Worm (Caenorhabditis elegans): ENCODE results near the gene sel-12.
"Not testable (repeated sequence)": the region's sequence is repeated elsewhere in the genome, so short reads cannot be mapped to it uniquely, and the experiment has no call there.

The sel-12 gene

DNA sequence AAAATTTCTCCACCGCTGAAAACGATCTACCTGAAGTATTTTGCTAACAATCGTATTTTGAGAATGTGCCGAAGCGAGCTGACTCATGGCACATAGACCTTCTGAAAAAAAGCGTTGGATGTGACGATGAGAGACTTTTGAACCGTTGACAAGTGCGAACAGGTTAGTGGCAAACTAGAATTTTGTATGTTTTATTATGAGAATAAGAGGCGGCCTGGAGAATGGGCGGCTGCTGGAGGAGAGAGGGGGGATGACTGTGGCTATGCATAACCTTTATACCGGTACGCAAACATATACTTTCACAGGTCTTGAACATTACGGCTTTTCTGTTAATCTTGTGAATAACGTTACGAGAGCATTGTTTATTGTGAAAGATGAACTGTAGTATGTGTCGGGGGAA, 27.4 kb upstream of the sel-12 start, which contains the start of gene mam-1:
Gene mam-1 (minus strand): TSS at position 101 of the 400 bp plus-strand sequence.
- TF ChIP-seq F52B5.7 (tag; optimal IDR thresholded peaks at IDR 0.05) (no peak), nhr-120 (GFP tag; IDR thresholded peaks at IDR 0.05) (no peak), mcd-1 (GFP tag; IDR thresholded peaks at IDR 0.05) (no peak), madf-6 (GFP tag; IDR thresholded peaks at IDR 0.05) (no peak), tlf-1 (GFP tag; optimal IDR thresholded peaks at IDR 0.05) (no peak), dpff-1 (tag; optimal IDR thresholded peaks at IDR 0.05) (no peak), rec-8 (tag; optimal IDR thresholded peaks at IDR 0.05) (no peak), B0261.1 (tag; optimal IDR thresholded peaks at IDR 0.05) (no peak), chd-7 (tag; optimal IDR thresholded peaks at IDR 0.05) (no peak), athp-1 (tag; optimal IDR thresholded peaks at IDR 0.05) (no peak), nfyb-1 (GFP tag; IDR thresholded peaks at IDR 0.05) (no peak), ama-1 (optimal IDR thresholded peaks at IDR 0.05) (no peak), ama-1 (GFP tag; optimal IDR thresholded peaks at IDR 0.05) (no peak)

DNA sequence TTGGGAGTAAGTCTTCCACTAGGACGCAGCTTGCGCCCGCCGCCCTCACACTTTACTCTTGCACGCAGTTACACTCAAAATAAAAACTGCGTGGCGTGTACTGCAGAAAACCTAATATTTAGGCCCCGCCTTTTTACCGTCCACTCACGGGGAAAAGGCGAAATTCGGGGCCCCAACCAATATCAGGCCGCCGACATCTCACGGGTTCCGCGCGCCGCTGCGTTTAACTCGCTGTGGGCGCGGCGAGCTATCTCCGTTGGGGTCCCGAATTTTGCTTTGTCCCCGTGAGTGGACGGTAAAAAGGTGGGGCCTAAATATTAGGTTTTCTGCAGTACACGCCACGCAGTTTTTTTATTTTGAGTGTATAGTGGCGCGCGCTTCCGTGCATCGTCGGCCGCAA, 23.1 kb upstream of the sel-12 start:
- not testable (repeated sequence) for TF ChIP-seq snpc-4 (GFP tag; optimal IDR thresholded peaks at IDR 0.05)
- peak in 1 of 4 experiments; percentile 83 for TF ChIP-seq snpc-4 (tag; optimal IDR thresholded peaks at IDR 0.05)
- TF ChIP-seq F37B4.10 (GFP tag; IDR thresholded peaks at IDR 0.05): 0 out of 2 replicates have a peak, but pooled peaks have one; percentile 76

- TF ChIP-seq tbx-9 (tag; optimal IDR thresholded peaks at IDR 0.05; ENCODE audit: borderline replicate concordance) (no peak), lin-40 (tag; optimal IDR thresholded peaks at IDR 0.05) (no peak), attf-6 (GFP tag; IDR thresholded peaks at IDR 0.05) (no peak), egl-44 (GFP tag; IDR thresholded peaks at IDR 0.05) (no peak), atf-7 (tag; optimal IDR thresholded peaks at IDR 0.05) (no peak), D2030.7 (GFP tag; IDR thresholded peaks at IDR 0.05) (no peak)
Observed at ce11 chrX:897948-898347, 17.7 kb upstream of the sel-12 start, which contains the start of gene mab-7. Gene mab-7, minus strand, starts transcription at chrX:898048.

- no peak for TF ChIP-seq snpc-1.1 (tag; optimal IDR thresholded peaks at IDR 0.05; ENCODE audit: insufficient read depth)
Observed at ce11 chrX:902512-902911, 13.2 kb upstream of the sel-12 start, which contains the start of gene ZC13.10. Gene ZC13.10, minus strand, starts transcription at chrX:902612.

DNA sequence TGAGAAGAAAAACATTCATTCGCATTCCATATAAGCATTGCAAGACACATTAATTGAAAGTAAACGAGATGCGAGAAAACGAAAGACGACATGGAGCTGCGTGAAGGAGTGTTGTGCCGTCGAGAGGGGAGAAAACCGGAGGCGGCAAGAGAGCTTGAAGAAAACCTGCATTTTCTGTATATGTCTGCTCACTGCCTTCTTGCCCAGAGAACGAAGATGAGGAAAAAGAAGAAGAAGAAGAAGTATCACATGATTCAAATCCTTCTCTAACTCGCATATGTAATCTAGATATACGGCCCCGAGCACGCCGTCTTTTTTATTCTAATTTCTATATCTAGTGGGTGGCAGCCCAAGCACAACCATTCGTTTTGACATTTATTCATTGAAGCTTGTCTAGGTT, 5.3 kb upstream of the sel-12 start:
- TF ChIP-seq madf-10 (tag; optimal IDR thresholded peaks at IDR 0.05): no peak
- TF ChIP-seq F37B4.10 (GFP tag; IDR thresholded peaks at IDR 0.05): no peak
- no peak for TF ChIP-seq ets-4 (GFP tag; optimal IDR thresholded peaks at IDR 0.05)
- no peak for TF ChIP-seq attf-3 (GFP tag; conservative IDR thresholded peaks at IDR 0.05)
- TF ChIP-seq pbrm-1 (GFP tag; IDR thresholded peaks at IDR 0.05): no peak
- TF ChIP-seq zim-3 (tag; optimal IDR thresholded peaks at IDR 0.05): no peak
- TF ChIP-seq hmg-20 (GFP tag; IDR thresholded peaks at IDR 0.05): no peak
- no peak for TF ChIP-seq aptf-3 (GFP tag; IDR thresholded peaks at IDR 0.05)
- no peak for TF ChIP-seq rcor-1 (GFP tag; IDR thresholded peaks at IDR 0.05)
- TF ChIP-seq dpff-1 (tag; optimal IDR thresholded peaks at IDR 0.05): no peak
- no peak for TF ChIP-seq ama-1 (optimal IDR thresholded peaks at IDR 0.05)
- TF ChIP-seq ama-1 (GFP tag; optimal IDR thresholded peaks at IDR 0.05): no peak
- TF ChIP-seq lsy-27 (tag; optimal IDR thresholded peaks at IDR 0.05; ENCODE audit: borderline replicate concordance, insufficient read depth): no peak
- TF ChIP-seq tlf-1 (GFP tag; optimal IDR thresholded peaks at IDR 0.05): no peak
- no peak for TF ChIP-seq mxl-1 (tag; optimal IDR thresholded peaks at IDR 0.05)
- no peak for TF ChIP-seq T26A5.8 (tag; optimal IDR thresholded peaks at IDR 0.05)
- no peak for TF ChIP-seq ceh-91 (GFP tag; IDR thresholded peaks at IDR 0.05)
- no peak for TF ChIP-seq Y53G8AR.9 (GFP tag; conservative IDR thresholded peaks at IDR 0.05)
- TF ChIP-seq unc-62 (GFP tag; optimal IDR thresholded peaks at IDR 0.05): no peak
